Comparison of ENCODE assay signal across 2 worm cellular contexts in the genomic region with DNA sequence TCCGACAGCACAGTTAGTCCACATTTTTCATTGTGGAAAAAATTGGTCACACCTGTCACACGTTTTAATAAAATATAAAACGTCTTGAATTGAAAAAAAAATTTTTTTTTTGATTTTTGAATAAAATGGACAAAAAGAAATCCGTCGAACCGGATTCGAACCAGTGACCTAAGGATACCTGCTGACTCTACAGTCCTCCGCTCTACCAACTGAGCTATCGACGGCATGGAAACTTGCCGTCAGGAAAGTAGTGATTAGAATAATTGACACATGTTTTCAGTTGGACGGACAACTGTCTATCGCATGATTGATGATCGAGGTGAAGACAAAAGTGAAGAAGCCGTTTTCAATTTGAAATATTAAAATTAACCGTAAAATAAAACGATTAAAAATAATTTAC.
TF ChIP-seq lines count a peak whose summit lies in the region.

No protein-coding gene starts in this region.

TF ChIP-seq in whole organism, L4 larva, 104 proteins besides CTCF, POLR2A, EP300 and RAD21 (continued from another document):
- TF ChIP-seq D1046.2 (GFP tag; IDR thresholded peaks at IDR 0.05; lab: Robert Waterston, UW) (0 out of 2 replicates have a peak, but pooled peaks have one; percentile 25), lin-38 (GFP tag; IDR thresholded peaks at IDR 0.05; lab: Robert Waterston, UW) (peak; percentile 31; the same call in 1 of the 2 replicates), ceh-28 (tag; optimal IDR thresholded peaks at IDR 0.05; lab: Kevin White, UChicago) (no peak), aha-1 (tag; lab: Kevin White, UChicago) (no peak), zip-2 (tag; optimal IDR thresholded peaks at IDR 0.05; lab: Kevin White, UChicago) (no peak), duxl-1 (tag; optimal IDR thresholded peaks at IDR 0.05; lab: Kevin White, UChicago; ENCODE audit: poor library complexity) (peak; percentile 30), vab-7 (GFP tag; IDR thresholded peaks at IDR 0.05; lab: Robert Waterston, UW) (0 out of 2 replicates have a peak, but pooled peaks have one; percentile 9), fos-1 (tag; optimal IDR thresholded peaks at IDR 0.05; lab: Kevin White, UChicago) (no peak), lin-39 (tag; optimal IDR thresholded peaks at IDR 0.05; lab: Kevin White, UChicago) (no peak)

TF ChIP-seq in whole organism, young adult, 124 proteins besides CTCF, POLR2A, EP300 and RAD21 (continued from another document):
- no peak for TF ChIP-seq F52B5.7 (tag; optimal IDR thresholded peaks at IDR 0.05; lab: Kevin White, UChicago)
- TF ChIP-seq ztf-22 (GFP tag; optimal IDR thresholded peaks at IDR 0.05; lab: Kevin White, UChicago) = no peak
- no peak for TF ChIP-seq tbx-9 (tag; optimal IDR thresholded peaks at IDR 0.05; lab: Kevin White, UChicago; ENCODE audit: borderline replicate concordance)
- TF ChIP-seq madf-8 (GFP tag; conservative IDR thresholded peaks at IDR 0.05; lab: Robert Waterston, UW) = no peak
- no peak for TF ChIP-seq rcor-1 (GFP tag; IDR thresholded peaks at IDR 0.05; lab: Robert Waterston, UW)
- TF ChIP-seq aptf-2 (GFP tag; conservative IDR thresholded peaks at IDR 0.05; lab: Robert Waterston, UW) = no peak
- TF ChIP-seq zim-3 (tag; optimal IDR thresholded peaks at IDR 0.05; lab: Kevin White, UChicago) = no peak
- no peak for TF ChIP-seq hrde-1 (tag; optimal IDR thresholded peaks at IDR 0.05; lab: Kevin White, UChicago; ENCODE audit: borderline replicate concordance)
- TF ChIP-seq C17E4.6 (GFP tag; IDR thresholded peaks at IDR 0.05; lab: Robert Waterston, UW) = no peak
- TF ChIP-seq B0336.3 (GFP tag; IDR thresholded peaks at IDR 0.05; lab: Robert Waterston, UW) = no peak
- no peak for TF ChIP-seq K11D2.4 (GFP tag; IDR thresholded peaks at IDR 0.05; lab: Robert Waterston, UW)
- no peak for TF ChIP-seq F57A8.1 (GFP tag; optimal IDR thresholded peaks at IDR 0.05; lab: Kevin White, UChicago)
- TF ChIP-seq bed-1 (GFP tag; IDR thresholded peaks at IDR 0.05; lab: Robert Waterston, UW) = no peak
- no peak for TF ChIP-seq F22D6.2 (tag; optimal IDR thresholded peaks at IDR 0.05; lab: Kevin White, UChicago)
- no peak for TF ChIP-seq nhr-120 (GFP tag; IDR thresholded peaks at IDR 0.05; lab: Robert Waterston, UW)
- no peak for TF ChIP-seq F23B12.7 (tag; optimal IDR thresholded peaks at IDR 0.05; lab: Kevin White, UChicago; ENCODE audit: insufficient read depth)
- no peak for TF ChIP-seq lir-1 (GFP tag; conservative IDR thresholded peaks at IDR 0.05; lab: Robert Waterston, UW)
- TF ChIP-seq chd-7 (tag; optimal IDR thresholded peaks at IDR 0.05; lab: Kevin White, UChicago) = no peak
- no peak for TF ChIP-seq K12H6.12 (tag; optimal IDR thresholded peaks at IDR 0.05; lab: Kevin White, UChicago)
- peak; percentile 32; the same call in 1 of the 2 replicates for TF ChIP-seq hmg-1.2 (GFP tag; IDR thresholded peaks at IDR 0.05; lab: Robert Waterston, UW)
- TF ChIP-seq ceh-27 (GFP tag; optimal IDR thresholded peaks at IDR 0.05; lab: Kevin White, UChicago) = no peak
- TF ChIP-seq ama-1 (optimal IDR thresholded peaks at IDR 0.05; lab: Kevin White, UChicago) = no peak
- no peak for TF ChIP-seq ama-1 (GFP tag; optimal IDR thresholded peaks at IDR 0.05; lab: Kevin White, UChicago)
- TF ChIP-seq hsf-1 (GFP tag; IDR thresholded peaks at IDR 0.05; lab: Robert Waterston, UW) = no peak
- no peak for TF ChIP-seq nfyb-1 (GFP tag; IDR thresholded peaks at IDR 0.05; lab: Robert Waterston, UW)
- no peak for TF ChIP-seq egl-18 (GFP tag; IDR thresholded peaks at IDR 0.05; lab: Robert Waterston, UW)
- no peak for TF ChIP-seq nhr-27 (tag; optimal IDR thresholded peaks at IDR 0.05; lab: Kevin White, UChicago)
- no peak for TF ChIP-seq F39B2.1 (GFP tag; IDR thresholded peaks at IDR 0.05; lab: Robert Waterston, UW)
- no peak for TF ChIP-seq egl-44 (GFP tag; IDR thresholded peaks at IDR 0.05; lab: Robert Waterston, UW)
- no peak for TF ChIP-seq let-607 (tag; optimal IDR thresholded peaks at IDR 0.05; lab: Kevin White, UChicago)
- no peak for TF ChIP-seq F57C9.4 (tag; optimal IDR thresholded peaks at IDR 0.05; lab: Kevin White, UChicago)
- TF ChIP-seq somi-1 (GFP tag; optimal IDR thresholded peaks at IDR 0.05; lab: Kevin White, UChicago) = no peak
- TF ChIP-seq B0019.2 (GFP tag; conservative IDR thresholded peaks at IDR 0.05; lab: Robert Waterston, UW) = no peak
- peak; percentile 21 for TF ChIP-seq snpc-3.4 (tag; optimal IDR thresholded peaks at IDR 0.05; lab: Kevin White, UChicago)
- TF ChIP-seq snpc-4 (GFP tag; optimal IDR thresholded peaks at IDR 0.05; lab: Kevin White, UChicago) = no peak
- peak in 1 of 4 experiments; percentile 13 for TF ChIP-seq snpc-4 (tag; optimal IDR thresholded peaks at IDR 0.05; lab: Kevin White, UChicago)
- no peak for TF ChIP-seq F37B4.10 (GFP tag; IDR thresholded peaks at IDR 0.05; lab: Robert Waterston, UW)
- TF ChIP-seq tbp1 (GFP tag; optimal IDR thresholded peaks at IDR 0.05; lab: Kevin White, UChicago) = peak; percentile 87
- no peak for TF ChIP-seq sdz-38 (tag; optimal IDR thresholded peaks at IDR 0.05; lab: Kevin White, UChicago)
- TF ChIP-seq sea-2 (GFP tag; IDR thresholded peaks at IDR 0.05; lab: Robert Waterston, UW) = no peak
- TF ChIP-seq madf-10 (tag; optimal IDR thresholded peaks at IDR 0.05; lab: Kevin White, UChicago) = no peak
- no peak for TF ChIP-seq B0035.1 (tag; optimal IDR thresholded peaks at IDR 0.05; lab: Kevin White, UChicago)
- no peak for TF ChIP-seq hlh-12 (tag; optimal IDR thresholded peaks at IDR 0.05; lab: Kevin White, UChicago)
- TF ChIP-seq D2030.7 (GFP tag; IDR thresholded peaks at IDR 0.05; lab: Robert Waterston, UW) = peak; percentile 40; the same call in 1 of the 2 replicates
- no peak for TF ChIP-seq mxl-1 (tag; optimal IDR thresholded peaks at IDR 0.05; lab: Kevin White, UChicago)
- TF ChIP-seq ztf-26 (tag; optimal IDR thresholded peaks at IDR 0.05; lab: Kevin White, UChicago) = no peak
- TF ChIP-seq T07F8.4 (tag; optimal IDR thresholded peaks at IDR 0.05; lab: Kevin White, UChicago) = no peak
- no peak for TF ChIP-seq lag-1 (GFP tag; IDR thresholded peaks at IDR 0.05; lab: Robert Waterston, UW)
- TF ChIP-seq nfya-1 (tag; optimal IDR thresholded peaks at IDR 0.05; lab: Kevin White, UChicago; ENCODE audit: borderline replicate concordance, insufficient read depth) = no peak
- TF ChIP-seq F10E7.11 (tag; optimal IDR thresholded peaks at IDR 0.05; lab: Kevin White, UChicago) = no peak
- TF ChIP-seq hmg-20 (GFP tag; IDR thresholded peaks at IDR 0.05; lab: Robert Waterston, UW) = no peak
- TF ChIP-seq unc-62 (GFP tag; optimal IDR thresholded peaks at IDR 0.05; lab: Kevin White, UChicago) = no peak
- TF ChIP-seq madf-6 (GFP tag; IDR thresholded peaks at IDR 0.05; lab: Robert Waterston, UW) = no peak
- no peak for TF ChIP-seq ceh-40 (GFP tag; IDR thresholded peaks at IDR 0.05; lab: Robert Waterston, UW)
- no peak for TF ChIP-seq F55B11.4 (tag; optimal IDR thresholded peaks at IDR 0.05; lab: Kevin White, UChicago; ENCODE audit: borderline replicate concordance, insufficient read depth)
- TF ChIP-seq attf-3 (GFP tag; conservative IDR thresholded peaks at IDR 0.05; lab: Robert Waterston, UW) = no peak
- TF ChIP-seq pha-4 (tag; optimal IDR thresholded peaks at IDR 0.05; lab: Kevin White, UChicago) = no peak
